Worm (Caenorhabditis elegans): Measurements from ENCODE around the gene cdk-11.2.

- TF ChIP-seq daf-12 (tag; optimal IDR thresholded peaks at IDR 0.05) (no peak), mdl-1 (tag; optimal IDR thresholded peaks at IDR 0.05) (no peak), ztf-11 (tag; optimal IDR thresholded peaks at IDR 0.05) (no peak), nhr-28 (tag; optimal IDR thresholded peaks at IDR 0.05) (no peak), zag-1 (tag; optimal IDR thresholded peaks at IDR 0.05) (no peak), unc-62 (GFP tag; optimal IDR thresholded peaks at IDR 0.05) (no peak), skn-1 (tag; optimal IDR thresholded peaks at IDR 0.05) (no peak), nhr-237 (tag; optimal IDR thresholded peaks at IDR 0.05) (no peak), nhr-12 (tag; optimal IDR thresholded peaks at IDR 0.05) (no peak)
Observed at ce11 chrX:10379678-10380077, 39.9 kb downstream of the cdk-11.2 start, which contains the start of gene rme-4.

Measured in whole organism, L3 larva.